Worm (Caenorhabditis elegans): ENCODE data around the gene C18B2.2.

Gene C18B2.2

DNA sequence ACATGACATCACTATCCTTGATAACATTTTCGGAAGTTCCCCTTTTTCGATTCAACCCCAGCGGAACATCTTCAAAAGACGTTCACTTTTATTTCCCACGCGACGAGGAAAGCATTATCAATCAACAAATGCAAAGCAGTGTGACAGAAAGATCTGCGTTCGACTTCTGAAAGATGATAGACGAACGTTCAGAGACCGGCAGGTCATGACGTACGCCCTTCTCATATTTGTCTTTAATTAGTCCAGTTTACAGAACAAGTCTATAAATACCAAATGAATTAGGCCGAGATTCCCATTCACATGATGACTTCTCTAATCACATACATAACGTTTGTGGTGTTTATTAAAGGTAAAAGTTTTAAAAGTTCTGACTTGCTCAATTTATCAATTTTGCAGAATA is 31.4 kb downstream of the C18B2.2 start, which contains the start of gene R11G1.11:
Gene R11G1.11, plus strand, starts transcription at position 301 of the 400 bp plus-strand sequence.
- TF ChIP-seq T22C8.4 (GFP tag; IDR thresholded peaks at IDR 0.05), result no peak
- TF ChIP-seq ztf-29 (GFP tag; IDR thresholded peaks at IDR 0.05), result no peak
- TF ChIP-seq cog-1 (tag; optimal IDR thresholded peaks at IDR 0.05), result no peak

DNA sequence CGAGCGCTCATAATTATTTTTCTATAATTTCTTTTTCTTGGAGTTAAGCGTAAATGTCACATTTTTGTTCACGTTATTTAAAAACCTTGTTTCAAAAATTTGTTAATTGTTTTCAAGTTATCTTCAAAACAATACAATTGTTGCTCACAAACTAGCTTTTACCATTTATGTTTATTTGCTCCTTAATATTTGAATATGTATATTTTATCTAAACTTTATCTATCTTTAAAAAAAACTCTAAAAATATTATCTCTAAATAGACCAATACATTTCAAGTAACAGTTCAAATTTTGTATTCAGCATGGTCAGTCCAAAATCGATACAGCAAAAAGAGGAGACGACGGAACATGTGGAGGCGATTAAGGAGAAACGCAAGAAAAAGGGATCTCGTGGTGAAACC is 32.7 kb downstream of the C18B2.2 start, which contains the start of gene R11G1.7:
Gene R11G1.7, plus strand, starts transcription at position 301 of the 400 bp plus-strand sequence.
- TF ChIP-seq med-1 (GFP tag; optimal IDR thresholded peaks at IDR 0.05; ENCODE audit: insufficient read depth) (no peak), cog-1 (tag; optimal IDR thresholded peaks at IDR 0.05) (no peak), ztf-29 (GFP tag; IDR thresholded peaks at IDR 0.05) (no peak), klf-2 (GFP tag; conservative IDR thresholded peaks at IDR 0.05) (no peak), tab-1 (GFP tag; IDR thresholded peaks at IDR 0.05) (no peak), ref-1 (GFP tag; conservative IDR thresholded peaks at IDR 0.05) (no peak), flt-1 (GFP tag; IDR thresholded peaks at IDR 0.05) (no peak), T22C8.4 (GFP tag; IDR thresholded peaks at IDR 0.05) (no peak), ztf-23 (GFP tag; IDR thresholded peaks at IDR 0.05) (no peak)

ce11 chrX:3659192-3659591 is 35.9 kb downstream of the C18B2.2 start, which contains the start of gene R11G1.1:
TSS of gene R11G1.1 (plus strand) at chrX:3659492.
- TF ChIP-seq cog-1 (tag; optimal IDR thresholded peaks at IDR 0.05) (no peak), med-1 (GFP tag; optimal IDR thresholded peaks at IDR 0.05; ENCODE audit: insufficient read depth) (no peak), ref-1 (GFP tag; conservative IDR thresholded peaks at IDR 0.05) (no peak), tab-1 (GFP tag; IDR thresholded peaks at IDR 0.05) (no peak), klf-2 (GFP tag; conservative IDR thresholded peaks at IDR 0.05) (no peak), flt-1 (GFP tag; IDR thresholded peaks at IDR 0.05) (no peak), ztf-29 (GFP tag; IDR thresholded peaks at IDR 0.05) (no peak), T22C8.4 (GFP tag; IDR thresholded peaks at IDR 0.05) (no peak), ztf-23 (GFP tag; IDR thresholded peaks at IDR 0.05) (no peak)

- TF ChIP-seq flt-1 (GFP tag; IDR thresholded peaks at IDR 0.05), result no peak
- no peak for TF ChIP-seq ztf-29 (GFP tag; IDR thresholded peaks at IDR 0.05)
- TF ChIP-seq klf-2 (GFP tag; conservative IDR thresholded peaks at IDR 0.05), result no peak
- TF ChIP-seq med-1 (GFP tag; optimal IDR thresholded peaks at IDR 0.05; ENCODE audit: insufficient read depth), result no peak
- no peak for TF ChIP-seq ztf-23 (GFP tag; IDR thresholded peaks at IDR 0.05)
- no peak for TF ChIP-seq cog-1 (tag; optimal IDR thresholded peaks at IDR 0.05)
- TF ChIP-seq tab-1 (GFP tag; IDR thresholded peaks at IDR 0.05), result no peak
- TF ChIP-seq T22C8.4 (GFP tag; IDR thresholded peaks at IDR 0.05), result no peak
These were observed 45.6 kb downstream of the C18B2.2 start, which contains the start of gene snet-1 for ce11 chrX:3668842-3669241. TSS of gene snet-1 (minus strand) at chrX:3668942.

- TF ChIP-seq ztf-23 (GFP tag; IDR thresholded peaks at IDR 0.05), result no peak
- no peak for TF ChIP-seq T22C8.4 (GFP tag; IDR thresholded peaks at IDR 0.05)
- no peak for TF ChIP-seq flt-1 (GFP tag; IDR thresholded peaks at IDR 0.05)
- no peak for TF ChIP-seq med-1 (GFP tag; optimal IDR thresholded peaks at IDR 0.05; ENCODE audit: insufficient read depth)
- no peak for TF ChIP-seq ztf-29 (GFP tag; IDR thresholded peaks at IDR 0.05)
- TF ChIP-seq ref-1 (GFP tag; conservative IDR thresholded peaks at IDR 0.05), result no peak
- TF ChIP-seq cog-1 (tag; optimal IDR thresholded peaks at IDR 0.05), result no peak
These were observed 48.7 kb downstream of the C18B2.2 start, which contains the start of gene C02F12.5 for ce11 chrX:3671998-3672397. TSS of gene C02F12.5 (minus strand) at chrX:3672098.

DNA sequence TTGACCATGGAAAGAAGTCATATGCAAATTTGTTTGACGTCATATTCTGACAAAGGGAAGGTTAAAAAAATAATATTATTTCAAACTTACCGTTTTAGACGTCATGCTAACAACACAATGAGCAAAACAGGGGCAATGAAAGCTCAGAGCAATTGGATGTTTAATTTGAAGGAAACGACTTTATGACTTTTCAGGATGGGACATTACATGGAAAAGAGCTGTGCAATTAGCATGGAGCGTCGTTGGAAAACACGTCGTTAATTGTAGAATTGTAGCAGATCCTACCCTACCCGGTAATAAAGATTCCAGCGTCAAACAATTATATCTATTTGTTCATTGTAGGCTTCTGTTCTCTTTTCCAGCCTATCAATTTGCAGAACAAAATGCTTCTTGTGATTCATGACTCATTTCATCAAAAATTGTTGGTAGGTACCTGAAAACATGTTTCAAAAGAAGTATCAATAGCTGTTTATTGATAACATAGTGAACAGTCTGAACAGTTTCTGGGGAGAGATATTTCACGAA is 50.4 kb downstream of the C18B2.2 start, which contains the start of gene ceh-63:
Gene ceh-63, minus strand, starts transcription at position 475 of the 525 bp plus-strand sequence.
- no peak for TF ChIP-seq ref-1 (GFP tag; conservative IDR thresholded peaks at IDR 0.05)
- TF ChIP-seq flt-1 (GFP tag; IDR thresholded peaks at IDR 0.05), result no peak
- TF ChIP-seq klf-2 (GFP tag; conservative IDR thresholded peaks at IDR 0.05), result no peak
